Worm (Caenorhabditis elegans) whole organism, early embryonic: ENCODE results near the gene C23G10.11.

Experiments used
- B0310.2 ChIP-seq: sonication (generic microtip); optimal IDR thresholded peaks from 2 replicates; lab custom pipeline; 2016; ENCODE audit warnings: mild to moderate bottlenecking, missing genetic modification characterization, missing compliant biosample characterization
- F13C5.2 ChIP-seq: sonication (generic microtip); optimal IDR thresholded peaks from 2 replicates; lab custom pipeline; 2017; ENCODE audit warnings: mild to moderate bottlenecking, missing genetic modification characterization, inconsistent platforms, missing compliant biosample characterization
- ama-1 ChIP-seq: fragments of 150-350 bp; optimal IDR thresholded peaks from 2 replicates; lab custom pipeline; 2014
- ceh-36 ChIP-seq: sonication (generic microtip); optimal IDR thresholded peaks from 2 replicates; lab custom pipeline; 2016; ENCODE audit warnings: missing genetic modification characterization, inconsistent platforms, missing compliant biosample characterization
- flt-1 ChIP-seq: fragments of 200-800 bp; sonication (Bioruptor generic); IDR thresholded peaks from 2 replicates; pipeline ENCODE4 v1.3.6; 2022; ENCODE audit warnings: missing genetic modification characterization, missing compliant biosample characterization
- hmbx-1 ChIP-seq: sonication (generic microtip); optimal IDR thresholded peaks from 2 replicates; lab custom pipeline; 2016; ENCODE audit warnings: mild to moderate bottlenecking, missing genetic modification characterization, missing compliant biosample characterization
- hnd-1 ChIP-seq: sonication (generic microtip); optimal IDR thresholded peaks from 2 replicates; lab custom pipeline; 2016; ENCODE audit warnings: missing genetic modification characterization, missing compliant biosample characterization
- pes-1 ChIP-seq: fragments of 200-800 bp; sonication (Bioruptor generic); IDR thresholded peaks from 2 replicates; pipeline ENCODE4 v1.3.6; 2022; ENCODE audit warnings: missing genetic modification reagents, missing genetic modification characterization, missing compliant biosample characterization
- tbx-11 ChIP-seq: fragments of 200-800 bp; sonication (Bioruptor generic); IDR thresholded peaks from 2 replicates; pipeline ENCODE4 v1.3.6; 2022; ENCODE audit warnings: missing genetic modification characterization, missing compliant biosample characterization
- tbx-37 ChIP-seq: fragments of 200-800 bp; sonication (Bioruptor generic); conservative IDR thresholded peaks from 2 replicates; pipeline ENCODE4 v1.3.6; 2022; ENCODE audit warnings: missing genetic modification reagents, missing genetic modification characterization, missing compliant biosample characterization

DNA sequence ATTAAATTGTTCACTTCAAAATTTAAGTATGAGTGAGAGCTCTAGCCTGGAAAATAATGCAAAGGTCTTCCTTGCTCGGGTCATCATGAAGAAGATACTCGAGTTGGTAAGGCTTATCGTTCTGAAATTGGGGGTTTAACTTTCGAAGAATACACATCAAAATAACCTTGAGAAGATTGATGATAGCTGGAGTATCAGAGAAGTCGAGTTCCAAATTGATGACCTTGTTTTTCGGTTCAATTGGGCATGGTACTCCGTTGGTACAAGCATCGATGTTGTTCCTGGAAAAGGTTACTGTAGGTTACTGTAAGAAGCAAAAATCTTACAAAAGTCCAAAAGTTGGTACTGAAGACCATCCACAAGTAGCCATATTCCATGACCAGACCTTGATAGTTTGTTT is 39.2 kb downstream of the C23G10.11 start:
- no peak for TF ChIP-seq tbx-11 (GFP tag; lab: Robert Waterston, UW)
- TF ChIP-seq ama-1 (lab: Kevin White, UChicago) = no peak
- no peak for TF ChIP-seq pes-1 (GFP tag; lab: Robert Waterston, UW)
- no peak for TF ChIP-seq F13C5.2 (tag; lab: Kevin White, UChicago)
- no peak for TF ChIP-seq hmbx-1 (tag; lab: Kevin White, UChicago)
- no peak for TF ChIP-seq hnd-1 (tag; lab: Kevin White, UChicago)
- TF ChIP-seq flt-1 (GFP tag; lab: Robert Waterston, UW) = no peak
- no peak for TF ChIP-seq B0310.2
- TF ChIP-seq ceh-36 (tag; lab: Kevin White, UChicago) = no peak
- no peak for TF ChIP-seq tbx-37 (GFP tag; lab: Robert Waterston, UW)
